Fruit fly (Drosophila melanogaster) whole organism, embryonic: Measurements from ENCODE around the gene CG5639.

ENCODE experiments used
- Adf1 ChIP-seq: fragments of 200-800 bp; sonication (Bioruptor generic); IDR thresholded peaks from 2 replicates; pipeline ENCODE4 v1.3.6; 2022; ENCODE audit warnings: missing biosample characterization, missing genetic modification characterization
- Atf3 ChIP-seq: fragments of 200-800 bp; sonication (Bioruptor generic); optimal IDR thresholded peaks from 3 replicates; lab custom pipeline; 2016; ENCODE audit warnings: missing biosample characterization, missing genetic modification characterization
- B-H1 ChIP-seq: fragments of 200-800 bp; sonication (Bioruptor generic); IDR thresholded peaks from 3 replicates; pipeline ENCODE4 v1.3.6; 2022; ENCODE audit warnings: missing biosample characterization, missing genetic modification characterization
- Bgb ChIP-seq: fragments of 200-800 bp; sonication (Bioruptor generic); IDR thresholded peaks from 2 replicates; pipeline ENCODE4 v1.3.6; 2022; ENCODE audit warnings: missing biosample characterization, missing genetic modification characterization; ENCODE audit not compliant: partially characterized antibody
- CG10147 ChIP-seq: fragments of 200-800 bp; sonication (Bioruptor generic); optimal IDR thresholded peaks from 2 replicates; lab custom pipeline; 2019; ENCODE audit warnings: missing biosample characterization, mild to moderate bottlenecking, missing genetic modification characterization, moderate library complexity
- CG10979 ChIP-seq: fragments of 200-800 bp; sonication (Bioruptor generic); optimal IDR thresholded peaks from 2 replicates; lab custom pipeline; 2018; ENCODE audit warnings: missing biosample characterization, mild to moderate bottlenecking, missing genetic modification characterization, moderate library complexity
- CG11085 ChIP-seq: fragments of 200-800 bp; sonication (Bioruptor generic); IDR thresholded peaks from 2 replicates; pipeline ENCODE4 v1.3.6; 2022; ENCODE audit warnings: missing biosample characterization, missing genetic modification characterization
- CG11695 ChIP-seq: fragments of 200-800 bp; sonication (Bioruptor generic); IDR thresholded peaks from 3 replicates; pipeline ENCODE4 v1.3.6; 2022; ENCODE audit warnings: missing biosample characterization, missing genetic modification characterization
- CG12769 ChIP-seq: fragments of 200-800 bp; sonication (Bioruptor generic); optimal IDR thresholded peaks from 2 replicates; lab custom pipeline; 2019; ENCODE audit warnings: missing biosample characterization, mild to moderate bottlenecking, missing genetic modification characterization, moderate library complexity
- CG16815 ChIP-seq: fragments of 200-800 bp; sonication (Bioruptor generic); optimal IDR thresholded peaks from 3 replicates; lab custom pipeline; 2017; ENCODE audit warnings: missing biosample characterization, mild to moderate bottlenecking, missing genetic modification characterization
- CG1832 ChIP-seq: fragments of 200-800 bp; sonication (Bioruptor generic); optimal IDR thresholded peaks from 2 replicates; lab custom pipeline; 2017; ENCODE audit warnings: missing biosample characterization, mild to moderate bottlenecking, missing genetic modification characterization, inconsistent platforms
- CG18476 ChIP-seq: fragments of 200-800 bp; sonication (Bioruptor generic); optimal IDR thresholded peaks from 2 replicates; lab custom pipeline; 2016; ENCODE audit warnings: missing biosample characterization, mild to moderate bottlenecking, missing genetic modification characterization
- CG18619 ChIP-seq: fragments of 200-800 bp; sonication (Bioruptor generic); optimal IDR thresholded peaks from 3 replicates; lab custom pipeline; 2017; ENCODE audit warnings: missing biosample characterization, mild to moderate bottlenecking, missing genetic modification characterization
- CG18764 ChIP-seq: fragments of 200-800 bp; sonication (Bioruptor generic); optimal IDR thresholded peaks from 3 replicates; lab custom pipeline; 2016; ENCODE audit warnings: missing biosample characterization, missing genetic modification characterization
- CG2120 ChIP-seq: fragments of 200-800 bp; sonication (Bioruptor generic); optimal IDR thresholded peaks from 3 replicates; lab custom pipeline; 2016; ENCODE audit warnings: missing biosample characterization, missing genetic modification characterization
- CG30431 ChIP-seq: fragments of 200-800 bp; sonication (Bioruptor generic); optimal IDR thresholded peaks from 2 replicates; lab custom pipeline; 2017; ENCODE audit warnings: missing biosample characterization, missing genetic modification characterization
- CG31441 ChIP-seq: fragments of 200-800 bp; sonication (Bioruptor generic); IDR thresholded peaks from 2 replicates; pipeline ENCODE4 v1.3.6; 2022; ENCODE audit warnings: missing biosample characterization, missing genetic modification characterization
- CG3847 ChIP-seq: fragments of 200-800 bp; sonication (Bioruptor generic); IDR thresholded peaks from 2 replicates; pipeline ENCODE4 v1.3.6; 2022; ENCODE audit warnings: missing biosample characterization, missing genetic modification characterization
- CG4282 ChIP-seq: fragments of 200-800 bp; sonication (Bioruptor generic); optimal IDR thresholded peaks from 2 replicates; lab custom pipeline; 2016; ENCODE audit warnings: missing biosample characterization, missing genetic modification characterization
- CG5245 ChIP-seq: fragments of 200-800 bp; sonication (Bioruptor generic); optimal IDR thresholded peaks from 3 replicates; lab custom pipeline; 2016; ENCODE audit warnings: missing biosample characterization, missing genetic modification characterization
- CG6791 ChIP-seq: fragments of 200-800 bp; sonication (Bioruptor generic); IDR thresholded peaks from 3 replicates; pipeline ENCODE4 v1.3.6; 2022; ENCODE audit warnings: missing biosample characterization, missing genetic modification characterization; ENCODE audit not compliant: partially characterized antibody
- CG7987 ChIP-seq: fragments of 200-800 bp; sonication (Bioruptor generic); optimal IDR thresholded peaks from 2 replicates; lab custom pipeline; 2018; ENCODE audit warnings: missing biosample characterization, mild to moderate bottlenecking, missing genetic modification characterization, moderate library complexity
- Dbx ChIP-seq: fragments of 200-800 bp; sonication (Bioruptor generic); IDR thresholded peaks from 3 replicates; pipeline ENCODE4 v1.3.6; 2022; ENCODE audit warnings: missing biosample characterization, missing genetic modification characterization
- Dip2 ChIP-seq: fragments of 200-800 bp; sonication (Bioruptor generic); IDR thresholded peaks from 2 replicates; pipeline ENCODE4 v1.3.6; 2022; ENCODE audit warnings: missing biosample characterization, missing genetic modification characterization
- Ets65A ChIP-seq: fragments of 200-800 bp; sonication (Bioruptor generic); peaks from one replicate; lab custom pipeline; 2016; ENCODE audit warnings: missing biosample characterization, missing genetic modification characterization
- Fer2 ChIP-seq: fragments of 200-800 bp; sonication (Bioruptor generic); optimal IDR thresholded peaks from 2 replicates; lab custom pipeline; 2018; ENCODE audit warnings: missing biosample characterization, mild to moderate bottlenecking, missing genetic modification characterization, moderate library complexity
- Hr51 ChIP-seq, 2 experiments: fragments of 200-800 bp; sonication (Bioruptor generic); optimal IDR thresholded peaks; 2 replicates in 1 of 2; 3 replicates in 1 of 2; lab custom pipeline; 2016 to 2018; ENCODE audit warnings: missing biosample characterization in 2 of 2, missing genetic modification characterization in 2 of 2, mild to moderate bottlenecking in 1 of 2, moderate library complexity in 1 of 2
- Jarid2 ChIP-seq: fragments of 200-800 bp; sonication (Bioruptor generic); optimal IDR thresholded peaks from 3 replicates; lab custom pipeline; 2017; ENCODE audit warnings: mild to moderate bottlenecking, missing biosample characterization, missing genetic modification reagents, missing genetic modification characterization
- Lpt ChIP-seq: fragments of >200 bp; optimal IDR thresholded peaks from 2 replicates; lab custom pipeline; 2018; ENCODE audit warnings: missing biosample characterization, missing genetic modification characterization
- Neu2 ChIP-seq: fragments of 200-800 bp; sonication (Bioruptor generic); optimal IDR thresholded peaks from 3 replicates; lab custom pipeline; 2016; ENCODE audit warnings: missing biosample characterization, missing genetic modification characterization, borderline replicate concordance
- Opbp ChIP-seq: fragments of 200-800 bp; sonication (Bioruptor generic); IDR thresholded peaks from 3 replicates; pipeline ENCODE4 v1.3.6; 2022; ENCODE audit warnings: missing biosample characterization, missing genetic modification characterization; ENCODE audit not compliant: partially characterized antibody
- Spps ChIP-seq: fragments of 200-800 bp; sonication (Bioruptor generic); optimal IDR thresholded peaks from 2 replicates; lab custom pipeline; 2018; ENCODE audit warnings: missing biosample characterization, mild to moderate bottlenecking, missing genetic modification characterization
- Tbp ChIP-seq: fragments of >200 bp; optimal IDR thresholded peaks from 2 replicates; lab custom pipeline; 2018; ENCODE audit warnings: missing biosample characterization, missing genetic modification characterization
- Xrp1 ChIP-seq: fragments of 200-800 bp; sonication (Bioruptor generic); IDR thresholded peaks from 2 replicates; pipeline ENCODE4 v1.3.6; 2022; ENCODE audit warnings: missing biosample characterization, missing genetic modification characterization
- al ChIP-seq: fragments of 200-800 bp; sonication (Bioruptor generic); IDR thresholded peaks from 2 replicates; pipeline ENCODE4 v1.3.6; 2022; ENCODE audit warnings: missing biosample characterization, missing genetic modification characterization
- da ChIP-seq: fragments of 200-800 bp; sonication (Bioruptor generic); optimal IDR thresholded peaks from 2 replicates; lab custom pipeline; 2016; ENCODE audit warnings: missing biosample characterization, missing genetic modification characterization
- danr ChIP-seq: fragments of 200-800 bp; sonication (Bioruptor generic); IDR thresholded peaks from 2 replicates; pipeline ENCODE4 v1.3.6; 2022; ENCODE audit warnings: missing biosample characterization, missing genetic modification characterization
- disco-r ChIP-seq: fragments of 200-800 bp; sonication (Bioruptor generic); optimal IDR thresholded peaks from 2 replicates; lab custom pipeline; 2016; ENCODE audit warnings: missing biosample characterization, missing genetic modification characterization
- gem ChIP-seq: fragments of 200-800 bp; sonication (Bioruptor generic); optimal IDR thresholded peaks from 2 replicates; lab custom pipeline; 2019; ENCODE audit warnings: missing biosample characterization, mild to moderate bottlenecking, missing genetic modification characterization, moderate library complexity
- grn ChIP-seq: fragments of 200-800 bp; sonication (Bioruptor generic); optimal IDR thresholded peaks from 3 replicates; lab custom pipeline; 2017; ENCODE audit warnings: missing biosample characterization, missing genetic modification characterization
- ham ChIP-seq: fragments of 200-800 bp; sonication (Bioruptor generic); IDR thresholded peaks from 2 replicates; pipeline ENCODE4 v1.3.6; 2022; ENCODE audit warnings: missing biosample characterization, missing genetic modification characterization
- hbn ChIP-seq: fragments of 200-800 bp; sonication (Bioruptor generic); IDR thresholded peaks from 2 replicates; pipeline ENCODE4 v1.3.6; 2022; ENCODE audit warnings: missing biosample characterization, missing genetic modification characterization; ENCODE audit not compliant: partially characterized antibody
- maf-S ChIP-seq: fragments of 200-800 bp; sonication (Bioruptor generic); optimal IDR thresholded peaks from 2 replicates; lab custom pipeline; 2016; ENCODE audit warnings: missing biosample characterization, missing genetic modification characterization
- org-1 ChIP-seq: fragments of 200-800 bp; sonication (Bioruptor generic); optimal IDR thresholded peaks from 2 replicates; lab custom pipeline; 2017; ENCODE audit warnings: missing biosample characterization, missing genetic modification characterization
- pita ChIP-seq: fragments of 200-800 bp; sonication (Bioruptor generic); optimal IDR thresholded peaks from 2 replicates; lab custom pipeline; 2017; ENCODE audit warnings: missing biosample characterization, mild to moderate bottlenecking, missing genetic modification characterization
- pzg ChIP-seq: fragments of 200-800 bp; sonication (Bioruptor generic); optimal IDR thresholded peaks from 3 replicates; lab custom pipeline; 2018; ENCODE audit warnings: missing biosample characterization, mild to moderate bottlenecking, missing genetic modification characterization, moderate library complexity
- slbo ChIP-seq: fragments of 200-800 bp; sonication (Bioruptor generic); IDR thresholded peaks from 2 replicates; pipeline ENCODE4 v1.3.6; 2022; ENCODE audit warnings: missing biosample characterization, missing genetic modification characterization
- slou ChIP-seq: fragments of 200-800 bp; sonication (Bioruptor generic); optimal IDR thresholded peaks from 3 replicates; lab custom pipeline; 2016; ENCODE audit warnings: missing biosample characterization, missing genetic modification characterization
- trem ChIP-seq: fragments of 200-800 bp; optimal IDR thresholded peaks from 3 replicates; lab custom pipeline; 2019; ENCODE audit warnings: missing biosample characterization, mild to moderate bottlenecking, missing genetic modification characterization, moderate library complexity
- zfh1 ChIP-seq: fragments of 200-800 bp; sonication (Bioruptor generic); IDR thresholded peaks from 3 replicates; pipeline ENCODE4 v1.3.6; 2022; ENCODE audit warnings: missing biosample characterization, missing genetic modification characterization
- zfh2 ChIP-seq: fragments of 200-800 bp; sonication (Bioruptor generic); optimal IDR thresholded peaks from 2 replicates; lab custom pipeline; 2016; ENCODE audit warnings: missing biosample characterization, missing genetic modification characterization

The CG5639 gene

DNA sequence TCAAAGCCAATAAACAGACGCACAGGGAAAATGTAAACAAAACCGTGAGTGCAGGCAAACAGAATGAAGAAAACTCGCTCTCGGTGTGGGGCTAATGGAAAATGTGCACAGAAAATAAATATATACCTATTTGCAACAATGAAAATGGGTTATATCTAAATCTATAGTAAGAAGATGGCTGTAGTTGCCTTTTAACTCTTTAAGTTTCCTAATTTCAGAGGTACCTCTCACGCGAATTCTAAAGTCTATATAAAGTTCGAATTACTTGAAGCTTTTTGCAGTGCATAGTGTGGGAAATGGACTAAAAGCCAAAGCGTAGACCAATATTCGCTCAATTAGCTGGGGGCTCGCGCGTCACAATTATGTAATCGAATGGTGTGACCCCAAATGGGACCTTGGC, 41.0 kb downstream of the CG5639 start (continued):
- TF ChIP-seq zfh2, result no peak
- TF ChIP-seq gem, result peak; percentile 89
- TF ChIP-seq CG18619 (GFP tag; lab: Kevin White, UChicago), result peak; percentile 68
- TF ChIP-seq slbo (GFP tag; lab: Robert Waterston, UW), result peak; percentile 79
- no peak for TF ChIP-seq hbn (GFP tag; lab: Robert Waterston, UW)
- no peak for TF ChIP-seq Dip2 (GFP tag; lab: Robert Waterston, UW)
- TF ChIP-seq Tbp, result no peak
- peak; percentile 71 for TF ChIP-seq trem
- TF ChIP-seq CG3847, result peak; percentile 74
- peak; percentile 58 for TF ChIP-seq maf-S
- peak; percentile 83 for TF ChIP-seq zfh1
- TF ChIP-seq disco-r (GFP tag; lab: Kevin White, UChicago), result peak; percentile 35
- TF ChIP-seq Spps (tag; lab: Kevin White, UChicago), result peak; percentile 66
- peak; percentile 63 for TF ChIP-seq Atf3 (GFP tag; lab: Kevin White, UChicago)
- no peak for TF ChIP-seq pzg (GFP tag; lab: Kevin White, UChicago)
- no peak for TF ChIP-seq CG6791 (GFP tag; lab: Robert Waterston, UW)
- TF ChIP-seq al (GFP tag; lab: Robert Waterston, UW), result peak; percentile 44; the same call in 1 of the 2 replicates
- TF ChIP-seq ham, result no peak
- peak; percentile 43 for TF ChIP-seq CG11085 (GFP tag; lab: Robert Waterston, UW)
- TF ChIP-seq CG7987 (GFP tag; lab: Kevin White, UChicago), result peak; percentile 32
- peak; percentile 81 for TF ChIP-seq CG5245 (GFP tag; lab: Kevin White, UChicago)
- TF ChIP-seq org-1 (GFP tag; lab: Kevin White, UChicago), result peak; percentile 73
- TF ChIP-seq Lpt (GFP tag; lab: Kevin White, UChicago), result no peak
- peak; percentile 72 for TF ChIP-seq CG18764
- TF ChIP-seq danr (GFP tag; lab: Robert Waterston, UW), result 0 out of 2 replicates have a peak, but pooled peaks have one; percentile 53
- peak; percentile 85 for TF ChIP-seq CG10979 (tag; lab: Kevin White, UChicago)
- TF ChIP-seq CG31441 (GFP tag; lab: Robert Waterston, UW), result peak; percentile 90
- peak; percentile 43 for TF ChIP-seq Jarid2 (GFP tag; lab: Kevin White, UChicago)
- TF ChIP-seq Xrp1 (GFP tag; lab: Robert Waterston, UW), result peak; percentile 90
- TF ChIP-seq da (GFP tag; lab: Kevin White, UChicago), result no peak
- TF ChIP-seq Neu2 (GFP tag; lab: Kevin White, UChicago), result no peak
- TF ChIP-seq B-H1 (GFP tag; lab: Robert Waterston, UW), result peak; percentile 69
- peak; percentile 63 for TF ChIP-seq CG10147
- TF ChIP-seq Ets65A (GFP tag; lab: Kevin White, UChicago), result peak; percentile 95
- no peak for TF ChIP-seq CG4282 (GFP tag; lab: Kevin White, UChicago)
- TF ChIP-seq CG30431, result peak; percentile 40
- TF ChIP-seq grn (GFP tag; lab: Kevin White, UChicago), result no peak
- TF ChIP-seq Fer2 (tag; lab: Kevin White, UChicago), result peak; percentile 37
- TF ChIP-seq slou (GFP tag; lab: Kevin White, UChicago), result peak; percentile 11
- peak; percentile 37 for TF ChIP-seq Adf1 (GFP tag; lab: Robert Waterston, UW)
- peak; percentile 74 for TF ChIP-seq CG12769
- TF ChIP-seq CG11695 (GFP tag; lab: Robert Waterston, UW), result peak; percentile 79; the same call in 2 of the 3 replicates
- TF ChIP-seq CG18476, result peak; percentile 67
- no peak for TF ChIP-seq CG1832 (GFP tag; lab: Kevin White, UChicago)
- TF ChIP-seq Opbp, result no peak
- peak; percentile 60; the same call in 2 of the 3 replicates for TF ChIP-seq Dbx
- peak; percentile 68 for TF ChIP-seq CG2120 (GFP tag; lab: Kevin White, UChicago)
- TF ChIP-seq Bgb (GFP tag; lab: Robert Waterston, UW), result no peak
- peak; percentile 57 to 89 for TF ChIP-seq Hr51 (GFP tag; optimal IDR thresholded peaks at IDR 0.05; lab: Kevin White, UChicago)
- peak; percentile 69 for TF ChIP-seq CG16815 (GFP tag; lab: Kevin White, UChicago)
- no peak for TF ChIP-seq pita (GFP tag; lab: Kevin White, UChicago)
